Worm (Caenorhabditis elegans) whole organism, late embryonic: ENCODE data around the gene F58B6.1.

ENCODE experiments used
- C08G9.2 ChIP-seq: sonication (generic microtip); optimal IDR thresholded peaks from 2 replicates; lab custom pipeline; 2016; ENCODE audit warnings: mild to moderate bottlenecking, missing genetic modification characterization, moderate library complexity, missing compliant biosample characterization
- F13H6.1 ChIP-seq: sonication (generic microtip); optimal IDR thresholded peaks from 2 replicates; lab custom pipeline; 2016; ENCODE audit warnings: missing genetic modification characterization, missing compliant biosample characterization
- K09A11.1 ChIP-seq: sonication (generic microtip); optimal IDR thresholded peaks from 2 replicates; lab custom pipeline; 2017; ENCODE audit warnings: antibody characterized with exemption, mild to moderate bottlenecking, missing genetic modification characterization, missing compliant biosample characterization; ENCODE audit not compliant: insufficient read depth
- T23F11.4 ChIP-seq: fragments of 200-800 bp; sonication (Bioruptor generic); optimal IDR thresholded peaks from 2 replicates; lab custom pipeline; 2018; ENCODE audit warnings: mild to moderate bottlenecking, missing genetic modification characterization, missing compliant biosample characterization
- Y22D7AL.16 ChIP-seq: sonication (generic microtip); optimal IDR thresholded peaks from 2 replicates; lab custom pipeline; 2016; ENCODE audit warnings: missing genetic modification characterization, missing compliant biosample characterization
- ahr-1 ChIP-seq: sonication (generic microtip); optimal IDR thresholded peaks from 2 replicates; lab custom pipeline; 2016; ENCODE audit warnings: missing genetic modification characterization, missing compliant biosample characterization
- ama-1 ChIP-seq: fragments of 150-350 bp; optimal IDR thresholded peaks from 2 replicates; lab custom pipeline; 2014
- ceh-14 ChIP-seq: sonication (generic microtip); optimal IDR thresholded peaks from 2 replicates; lab custom pipeline; 2016; ENCODE audit warnings: missing genotype, missing genetic modification characterization, missing compliant biosample characterization
- ceh-24 ChIP-seq: sonication (generic microtip); optimal IDR thresholded peaks from 2 replicates; lab custom pipeline; 2016; ENCODE audit warnings: mild to moderate bottlenecking, missing genetic modification characterization, missing compliant biosample characterization
- ceh-48 ChIP-seq: sonication (generic microtip); optimal IDR thresholded peaks from 2 replicates; lab custom pipeline; 2016; ENCODE audit warnings: missing genetic modification characterization, inconsistent platforms, missing compliant biosample characterization
- che-1 ChIP-seq: sonication (generic microtip); optimal IDR thresholded peaks from 2 replicates; lab custom pipeline; 2016; ENCODE audit warnings: mild to moderate bottlenecking, missing genetic modification characterization, missing compliant biosample characterization
- elt-2 ChIP-seq: sonication (generic microtip); optimal IDR thresholded peaks from 2 replicates; lab custom pipeline; 2016; ENCODE audit warnings: missing genetic modification reagents, missing genetic modification characterization, missing compliant biosample characterization
- ets-4 ChIP-seq: sonication (generic microtip); optimal IDR thresholded peaks from 2 replicates; lab custom pipeline; 2016; ENCODE audit warnings: missing genetic modification characterization, missing compliant biosample characterization
- eyg-1 ChIP-seq: sonication (generic microtip); optimal IDR thresholded peaks from 2 replicates; lab custom pipeline; 2016; ENCODE audit warnings: missing genotype, missing genetic modification characterization, missing compliant biosample characterization
- fkh-6 ChIP-seq: sonication (generic microtip); optimal IDR thresholded peaks from 2 replicates; lab custom pipeline; 2016; ENCODE audit warnings: missing genetic modification characterization, missing compliant biosample characterization
- gmeb-2 ChIP-seq: sonication (generic microtip); optimal IDR thresholded peaks from 2 replicates; lab custom pipeline; 2016; ENCODE audit warnings: missing genetic modification characterization, inconsistent platforms, missing compliant biosample characterization
- hlh-13 ChIP-seq: fragments of 200-800 bp; sonication (Bioruptor generic); optimal IDR thresholded peaks from 2 replicates; lab custom pipeline; 2018; ENCODE audit warnings: mild to moderate bottlenecking, missing genetic modification characterization, missing compliant biosample characterization
- hlh-15 ChIP-seq: sonication (generic microtip); optimal IDR thresholded peaks from 2 replicates; lab custom pipeline; 2016; ENCODE audit warnings: missing genetic modification characterization, missing compliant biosample characterization
- hlh-6 ChIP-seq: sonication (generic microtip); optimal IDR thresholded peaks from 2 replicates; lab custom pipeline; 2016; ENCODE audit warnings: missing genotype, missing genetic modification characterization, missing compliant biosample characterization
- hlh-8 ChIP-seq: sonication (generic microtip); optimal IDR thresholded peaks from 2 replicates; lab custom pipeline; 2016; ENCODE audit warnings: missing genotype, missing genetic modification characterization, missing compliant biosample characterization
- lim-6 ChIP-seq: sonication (generic microtip); optimal IDR thresholded peaks from 2 replicates; lab custom pipeline; 2016; ENCODE audit warnings: missing genetic modification characterization, missing compliant biosample characterization
- lin-11 ChIP-seq: fragments of 200-800 bp; sonication (Bioruptor generic); optimal IDR thresholded peaks from 2 replicates; lab custom pipeline; 2018; ENCODE audit warnings: mild to moderate bottlenecking, missing genetic modification characterization, missing compliant biosample characterization
- mec-3 ChIP-seq: sonication (generic microtip); optimal IDR thresholded peaks from 2 replicates; lab custom pipeline; 2016; ENCODE audit warnings: borderline replicate concordance, missing genetic modification characterization, missing compliant biosample characterization
- nfya-1 ChIP-seq: sonication (generic microtip); optimal IDR thresholded peaks from 2 replicates; lab custom pipeline; 2017; ENCODE audit warnings: missing genetic modification characterization, mild to moderate bottlenecking, missing compliant biosample characterization, antibody characterized with exemption, moderate library complexity
- nhr-11 ChIP-seq: fragments of 150-350 bp; optimal IDR thresholded peaks from 2 replicates; lab custom pipeline; 2014; ENCODE audit warnings: missing biosample characterization, missing genetic modification characterization
- npax-4 ChIP-seq: sonication (generic microtip); optimal IDR thresholded peaks from 2 replicates; lab custom pipeline; 2016; ENCODE audit warnings: missing genetic modification characterization, missing compliant biosample characterization
- odd-2 ChIP-seq: sonication (generic microtip); optimal IDR thresholded peaks from 2 replicates; lab custom pipeline; 2017; ENCODE audit warnings: antibody characterized with exemption, mild to moderate bottlenecking, missing genetic modification characterization, missing compliant biosample characterization
- pat-9 ChIP-seq: fragments of 200-800 bp; sonication (Bioruptor generic); optimal IDR thresholded peaks from 2 replicates; lab custom pipeline; 2018; ENCODE audit warnings: mild to moderate bottlenecking, missing genetic modification characterization, moderate library complexity, missing compliant biosample characterization
- pha-4 ChIP-seq: fragments of 150-350 bp; optimal IDR thresholded peaks from 2 replicates; lab custom pipeline; 2018; ENCODE audit warnings: missing biosample characterization, missing genetic modification reagents, missing genetic modification characterization
- pros-1 ChIP-seq: fragments of 150-350 bp; optimal IDR thresholded peaks from 2 replicates; lab custom pipeline; 2014; ENCODE audit warnings: missing biosample characterization, missing genetic modification reagents, missing genetic modification characterization
- rnt-1 ChIP-seq: sonication (generic microtip); optimal IDR thresholded peaks from 2 replicates; lab custom pipeline; 2016; ENCODE audit warnings: missing genetic modification characterization, missing compliant biosample characterization
- sox-2 ChIP-seq: fragments of 200-800 bp; sonication (Bioruptor generic); IDR thresholded peaks from 2 replicates; pipeline ENCODE4 v1.3.6; 2022; ENCODE audit warnings: missing genetic modification reagents, missing genetic modification characterization, missing compliant biosample characterization
- tbx-7 ChIP-seq: sonication (generic microtip); optimal IDR thresholded peaks from 2 replicates; lab custom pipeline; 2016; ENCODE audit warnings: missing genotype, missing genetic modification characterization, missing compliant biosample characterization
- unc-42 ChIP-seq: sonication (generic microtip); optimal IDR thresholded peaks from 2 replicates; lab custom pipeline; 2016; ENCODE audit warnings: missing genotype, missing genetic modification characterization, missing compliant biosample characterization
- ztf-16 ChIP-seq: sonication (generic microtip); optimal IDR thresholded peaks from 2 replicates; lab custom pipeline; 2017; ENCODE audit warnings: missing genetic modification characterization, missing compliant biosample characterization

F58B6.1 gene

ce11 chrIII:1115793-1116516 is at the start of gene F58B6.1, which contains the start of gene acsd-1:
Gene F58B6.1 (minus strand): TSS chrIII:1115925.
Gene acsd-1 (plus strand): TSS chrIII:1116466.
- TF ChIP-seq nhr-11 (tag; lab: Kevin White, UChicago) = no peak
- TF ChIP-seq elt-2 (tag; lab: Kevin White, UChicago) = peak; percentile 68
- no peak for TF ChIP-seq F13H6.1 (tag; lab: Kevin White, UChicago)

ce11 chrIII:1164668-1165067 is 48.9 kb upstream of the F58B6.1 start:
- TF ChIP-seq pha-4 (tag; lab: Kevin White, UChicago) = no peak
- no peak for TF ChIP-seq rnt-1 (tag; lab: Kevin White, UChicago)

ce11 chrIII:1163203-1163602 is 47.5 kb upstream of the F58B6.1 start:
- TF ChIP-seq hlh-6 (tag; lab: Kevin White, UChicago) (no peak), ama-1 (lab: Kevin White, UChicago) (no peak), pros-1 (tag; lab: Kevin White, UChicago) (no peak), npax-4 (tag; lab: Kevin White, UChicago) (no peak), ztf-16 (tag; lab: Kevin White, UChicago) (no peak), unc-42 (tag; lab: Kevin White, UChicago) (no peak), che-1 (no peak), hlh-13 (GFP tag; lab: Kevin White, UChicago) (no peak), lin-11 (tag; lab: Kevin White, UChicago) (no peak), mec-3 (tag; lab: Kevin White, UChicago) (no peak), ahr-1 (tag; lab: Kevin White, UChicago) (no peak), nfya-1 (no peak), lim-6 (tag; lab: Kevin White, UChicago) (no peak), tbx-7 (tag; lab: Kevin White, UChicago) (no peak), ceh-14 (tag; lab: Kevin White, UChicago) (no peak), eyg-1 (tag; lab: Kevin White, UChicago) (no peak), T23F11.4 (GFP tag; lab: Kevin White, UChicago) (no peak), fkh-6 (tag; lab: Kevin White, UChicago) (no peak), K09A11.1 (no peak)

- TF ChIP-seq gmeb-2 (no peak), eyg-1 (tag; lab: Kevin White, UChicago) (no peak), odd-2 (tag; lab: Kevin White, UChicago) (no peak), ets-4 (tag; lab: Kevin White, UChicago) (no peak), pat-9 (no peak), C08G9.2 (tag; lab: Kevin White, UChicago) (no peak), hlh-15 (tag; lab: Kevin White, UChicago) (no peak), sox-2 (GFP tag; lab: Robert Waterston, UW) (no peak), ceh-24 (tag; lab: Kevin White, UChicago) (no peak), elt-2 (tag; lab: Kevin White, UChicago) (no peak), ceh-48 (tag; lab: Kevin White, UChicago) (no peak), rnt-1 (tag; lab: Kevin White, UChicago) (no peak)
Observed at ce11 chrIII:1161946-1162345, 46.2 kb upstream of the F58B6.1 start.

ce11 chrIII:1151680-1152079 is 36.0 kb upstream of the F58B6.1 start, which contains the start of gene cdh-12:
Gene cdh-12 (plus strand): TSS chrIII:1152044.
- TF ChIP-seq nfya-1 (no peak), Y22D7AL.16 (tag; lab: Kevin White, UChicago) (no peak), mec-3 (tag; lab: Kevin White, UChicago) (no peak), hlh-8 (tag; lab: Kevin White, UChicago) (no peak)
